Fruit fly (Drosophila melanogaster) whole organism, prepupa: ENCODE data around the gene Awh.

ENCODE experiments used
- CG11294 ChIP-seq: fragments of 200-800 bp; sonication (Bioruptor generic); IDR thresholded peaks from 2 replicates; pipeline ENCODE4 v1.3.6; 2022; ENCODE audit warnings: missing biosample characterization, missing genetic modification characterization
- CG15336 ChIP-seq: fragments of 200-800 bp; sonication (Bioruptor generic); IDR thresholded peaks from 2 replicates; pipeline ENCODE4 v1.3.6; 2022; ENCODE audit warnings: missing biosample characterization, missing genetic modification characterization
- CG1621 ChIP-seq: fragments of 200-800 bp; sonication (Bioruptor generic); optimal IDR thresholded peaks from 3 replicates; lab custom pipeline; 2018; ENCODE audit warnings: missing biosample characterization, mild to moderate bottlenecking, missing genetic modification characterization
- CG31627 ChIP-seq: fragments of 200-800 bp; sonication (Bioruptor generic); optimal IDR thresholded peaks from 3 replicates; lab custom pipeline; 2016; ENCODE audit warnings: missing biosample characterization, missing genetic modification characterization
- CG4318 ChIP-seq: fragments of 200-800 bp; sonication (Bioruptor generic); optimal IDR thresholded peaks from 3 replicates; lab custom pipeline; 2017; ENCODE audit warnings: missing biosample characterization, mild to moderate bottlenecking, missing genetic modification characterization
- CG6163 ChIP-seq: fragments of 200-800 bp; sonication (Bioruptor generic); IDR thresholded peaks from 3 replicates; pipeline ENCODE4 v1.3.6; 2022; ENCODE audit warnings: missing biosample characterization, missing genetic modification characterization
- CG6276 ChIP-seq: fragments of 200-800 bp; sonication (Bioruptor generic); optimal IDR thresholded peaks from 2 replicates; lab custom pipeline; 2017; ENCODE audit warnings: missing biosample characterization, mild to moderate bottlenecking, missing genetic modification characterization
- CG6792 ChIP-seq: fragments of 200-800 bp; sonication (Bioruptor generic); optimal IDR thresholded peaks from 3 replicates; lab custom pipeline; 2016; ENCODE audit warnings: missing biosample characterization, missing genetic modification characterization
- CG6854 ChIP-seq: fragments of 200-800 bp; sonication (Bioruptor generic); optimal IDR thresholded peaks from 2 replicates; lab custom pipeline; 2017; ENCODE audit warnings: missing biosample characterization, mild to moderate bottlenecking, missing genetic modification characterization
- CG8319 ChIP-seq: fragments of 200-800 bp; sonication (Bioruptor generic); optimal IDR thresholded peaks from 3 replicates; lab custom pipeline; 2016; ENCODE audit warnings: missing biosample characterization, missing genetic modification characterization
- CG8632 ChIP-seq: fragments of 200-800 bp; sonication (Bioruptor generic); optimal IDR thresholded peaks from 3 replicates; lab custom pipeline; 2016; ENCODE audit warnings: missing biosample characterization, missing genetic modification characterization
- CG9139 ChIP-seq: fragments of 200-800 bp; sonication (Bioruptor generic); optimal IDR thresholded peaks from 3 replicates; lab custom pipeline; 2017; ENCODE audit warnings: missing biosample characterization, mild to moderate bottlenecking, missing genetic modification characterization
- Ets21C ChIP-seq: fragments of 200-800 bp; sonication (Bioruptor generic); optimal IDR thresholded peaks from 3 replicates; lab custom pipeline; 2016; ENCODE audit warnings: missing biosample characterization, missing genetic modification characterization
- Hr4 ChIP-seq: fragments of 200-800 bp; sonication (Bioruptor generic); optimal IDR thresholded peaks from 3 replicates; lab custom pipeline; 2016; ENCODE audit warnings: missing biosample characterization, missing genetic modification characterization
- Lpt ChIP-seq: fragments of 200-800 bp; sonication (Bioruptor generic); optimal IDR thresholded peaks from 3 replicates; lab custom pipeline; 2016; ENCODE audit warnings: missing biosample characterization, missing genetic modification characterization
- Sox14 ChIP-seq: fragments of 200-800 bp; sonication (Bioruptor generic); optimal IDR thresholded peaks from 3 replicates; lab custom pipeline; 2016; ENCODE audit warnings: missing biosample characterization, missing genetic modification characterization
- cyc ChIP-seq: fragments of 200-800 bp; sonication (Bioruptor generic); optimal IDR thresholded peaks from 3 replicates; lab custom pipeline; 2016; ENCODE audit warnings: missing biosample characterization, missing genetic modification characterization
- dac ChIP-seq: fragments of 200-800 bp; sonication (Bioruptor generic); optimal IDR thresholded peaks from 2 replicates; lab custom pipeline; 2017; ENCODE audit warnings: missing biosample characterization, mild to moderate bottlenecking, missing genetic modification characterization
- eg ChIP-seq: fragments of 200-800 bp; sonication (Bioruptor generic); IDR thresholded peaks from 3 replicates; pipeline ENCODE4 v1.3.6; 2022; ENCODE audit warnings: missing biosample characterization, missing genetic modification characterization
- esn ChIP-seq: fragments of 200-800 bp; sonication (Bioruptor generic); optimal IDR thresholded peaks from 2 replicates; lab custom pipeline; 2016; ENCODE audit warnings: missing biosample characterization, mild to moderate bottlenecking, missing genetic modification characterization, moderate library complexity
- fd85E ChIP-seq: fragments of 200-800 bp; sonication (Bioruptor generic); optimal IDR thresholded peaks from 3 replicates; lab custom pipeline; 2016; ENCODE audit warnings: missing biosample characterization, missing genetic modification characterization
- fkh ChIP-seq: fragments of 200-800 bp; sonication (Bioruptor generic); optimal IDR thresholded peaks from 3 replicates; lab custom pipeline; 2017; ENCODE audit warnings: missing biosample characterization, mild to moderate bottlenecking, missing genetic modification characterization, moderate library complexity
- lz ChIP-seq: fragments of 200-800 bp; sonication (Bioruptor generic); optimal IDR thresholded peaks from 3 replicates; lab custom pipeline; 2016; ENCODE audit warnings: missing biosample characterization, missing genetic modification characterization
- net ChIP-seq: fragments of 200-800 bp; sonication (Bioruptor generic); optimal IDR thresholded peaks from 3 replicates; lab custom pipeline; 2016; ENCODE audit warnings: missing biosample characterization, missing genetic modification characterization
- pdm3 ChIP-seq: fragments of 200-800 bp; sonication (Bioruptor generic); optimal IDR thresholded peaks from 3 replicates; lab custom pipeline; 2016; ENCODE audit warnings: missing biosample characterization, missing genetic modification characterization
- spab ChIP-seq: fragments of 200-800 bp; sonication (Bioruptor generic); optimal IDR thresholded peaks from 2 replicates; lab custom pipeline; 2017; ENCODE audit warnings: missing biosample characterization, mild to moderate bottlenecking, missing genetic modification characterization, missing genetic modification reagents
- ss ChIP-seq, 2 experiments: fragments of 200-800 bp; sonication (Bioruptor generic); optimal IDR thresholded peaks; 2 replicates in 1 of 2; 3 replicates in 1 of 2; lab custom pipeline; 2017 to 2018; ENCODE audit warnings: mild to moderate bottlenecking in 2 of 2, missing biosample characterization in 2 of 2, missing genetic modification characterization in 2 of 2, moderate library complexity in 1 of 2
- vri ChIP-seq: fragments of 200-800 bp; sonication (Bioruptor generic); optimal IDR thresholded peaks from 3 replicates; lab custom pipeline; 2016; ENCODE audit warnings: missing biosample characterization, mild to moderate bottlenecking, missing genetic modification characterization

The Awh gene

DNA sequence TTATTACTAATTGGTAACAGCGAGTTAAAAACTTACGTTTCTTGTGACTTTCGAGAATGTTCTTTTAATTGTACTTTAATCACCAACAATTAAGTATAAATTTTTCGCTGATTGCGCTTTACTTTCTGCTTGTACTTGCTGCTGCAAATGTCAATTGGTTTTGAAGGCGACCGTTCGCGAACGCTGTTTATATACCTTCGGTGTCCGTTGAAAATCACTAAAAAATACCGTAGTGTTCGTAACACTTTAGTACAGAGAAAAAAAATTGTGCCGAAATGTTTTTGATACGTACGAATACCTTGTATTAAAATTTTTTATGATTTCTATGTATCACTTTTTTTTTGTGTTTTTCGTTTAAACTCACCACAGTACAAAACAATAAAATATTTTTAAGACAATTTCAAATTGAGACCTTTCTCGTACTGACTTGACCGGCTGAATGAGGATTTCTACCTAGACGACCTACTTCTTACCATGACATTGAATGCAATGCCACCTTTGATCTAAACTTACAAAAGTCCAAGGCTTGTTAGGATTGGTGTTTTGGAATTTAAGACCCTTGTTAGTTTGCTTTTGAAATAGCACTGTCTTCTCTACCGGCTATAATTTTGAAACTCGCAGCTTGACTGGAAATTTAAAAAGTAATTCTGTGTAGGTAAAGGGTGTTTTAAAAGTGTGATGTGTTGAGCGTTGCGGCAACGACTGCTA, 56.6 kb downstream of the Awh start, which contains the start of gene Ubi-p63E (continued):
- no peak for TF ChIP-seq CG11294 (GFP tag; lab: Robert Waterston, UW)
- no peak for TF ChIP-seq fkh (GFP tag; lab: Kevin White, UChicago)
- TF ChIP-seq CG6854 = peak; percentile 29
- peak; percentile 57 for TF ChIP-seq vri
- no peak for TF ChIP-seq eg (GFP tag; lab: Robert Waterston, UW)
- peak; percentile 30 for TF ChIP-seq CG8319 (GFP tag; lab: Kevin White, UChicago)
- TF ChIP-seq CG6276 (GFP tag; lab: Kevin White, UChicago) = peak; percentile 50
- peak; percentile 65 for TF ChIP-seq net (GFP tag; lab: Kevin White, UChicago)
- TF ChIP-seq CG15336 = no peak
- peak; percentile 56 for TF ChIP-seq CG4318 (GFP tag; lab: Kevin White, UChicago)
- TF ChIP-seq CG1621 (tag; lab: Kevin White, UChicago) = peak; percentile 26
- peak; percentile 51 for TF ChIP-seq spab
- TF ChIP-seq ss (GFP tag; optimal IDR thresholded peaks at IDR 0.05; lab: Kevin White, UChicago) = peak in 1 of 2 experiments; percentile 32
- TF ChIP-seq Lpt (GFP tag; lab: Kevin White, UChicago) = peak; percentile 31

DNA sequence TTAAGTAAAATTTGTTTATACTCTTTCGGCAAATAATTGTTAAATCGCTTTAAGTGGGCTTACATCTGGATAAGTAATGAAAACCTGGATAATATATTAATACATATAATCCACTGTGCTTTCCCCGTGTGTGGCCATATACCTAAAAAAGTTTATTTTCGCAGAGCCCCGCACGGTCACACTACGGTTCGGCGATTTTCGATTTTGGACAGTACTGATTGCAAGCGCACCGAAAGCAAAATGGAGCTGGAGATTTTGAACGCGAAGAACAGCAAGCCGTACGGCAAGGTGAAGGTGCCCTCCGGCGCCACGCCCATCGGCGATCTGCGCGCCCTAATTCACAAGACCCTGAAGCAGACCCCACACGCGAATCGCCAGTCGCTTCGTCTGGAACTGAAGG, 57.3 kb downstream of the Awh start, which contains the start of gene Sc2:
TSS of gene Sc2 (plus strand) at position 192 of the 400 bp plus-strand sequence.
- peak; percentile 41; the same call in 1 of the 3 replicates for TF ChIP-seq CG6163 (GFP tag; lab: Robert Waterston, UW)
- no peak for TF ChIP-seq CG9139 (GFP tag; lab: Kevin White, UChicago)
- TF ChIP-seq Sox14 = no peak

DNA sequence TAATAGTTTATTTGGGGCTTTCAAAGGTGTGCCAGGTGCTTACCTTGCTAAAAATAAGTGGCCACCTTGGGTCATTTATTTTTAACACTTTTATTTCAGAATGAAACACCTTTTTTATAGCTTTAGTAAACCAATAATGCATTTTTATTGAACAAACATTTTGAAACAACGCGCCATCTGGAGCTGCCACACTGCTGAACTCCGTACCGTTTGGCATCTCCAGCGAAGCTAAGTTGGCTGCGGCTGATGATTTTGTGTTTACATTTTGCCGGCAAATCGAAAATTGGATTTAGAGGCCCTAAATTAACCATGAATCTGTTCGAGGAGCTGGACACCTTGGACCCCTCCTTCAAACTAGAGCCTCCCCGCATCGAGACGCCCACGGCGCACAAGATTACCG, 59.1 kb downstream of the Awh start, which contains the start of gene ida:
TSS of gene ida (plus strand) at position 234 of the 400 bp plus-strand sequence.
- TF ChIP-seq fkh (GFP tag; lab: Kevin White, UChicago) (peak; percentile 93), esn (peak; percentile 18), CG9139 (GFP tag; lab: Kevin White, UChicago) (no peak)
- TF ChIP-seq, all 60 proteins: peak for 2

DNA sequence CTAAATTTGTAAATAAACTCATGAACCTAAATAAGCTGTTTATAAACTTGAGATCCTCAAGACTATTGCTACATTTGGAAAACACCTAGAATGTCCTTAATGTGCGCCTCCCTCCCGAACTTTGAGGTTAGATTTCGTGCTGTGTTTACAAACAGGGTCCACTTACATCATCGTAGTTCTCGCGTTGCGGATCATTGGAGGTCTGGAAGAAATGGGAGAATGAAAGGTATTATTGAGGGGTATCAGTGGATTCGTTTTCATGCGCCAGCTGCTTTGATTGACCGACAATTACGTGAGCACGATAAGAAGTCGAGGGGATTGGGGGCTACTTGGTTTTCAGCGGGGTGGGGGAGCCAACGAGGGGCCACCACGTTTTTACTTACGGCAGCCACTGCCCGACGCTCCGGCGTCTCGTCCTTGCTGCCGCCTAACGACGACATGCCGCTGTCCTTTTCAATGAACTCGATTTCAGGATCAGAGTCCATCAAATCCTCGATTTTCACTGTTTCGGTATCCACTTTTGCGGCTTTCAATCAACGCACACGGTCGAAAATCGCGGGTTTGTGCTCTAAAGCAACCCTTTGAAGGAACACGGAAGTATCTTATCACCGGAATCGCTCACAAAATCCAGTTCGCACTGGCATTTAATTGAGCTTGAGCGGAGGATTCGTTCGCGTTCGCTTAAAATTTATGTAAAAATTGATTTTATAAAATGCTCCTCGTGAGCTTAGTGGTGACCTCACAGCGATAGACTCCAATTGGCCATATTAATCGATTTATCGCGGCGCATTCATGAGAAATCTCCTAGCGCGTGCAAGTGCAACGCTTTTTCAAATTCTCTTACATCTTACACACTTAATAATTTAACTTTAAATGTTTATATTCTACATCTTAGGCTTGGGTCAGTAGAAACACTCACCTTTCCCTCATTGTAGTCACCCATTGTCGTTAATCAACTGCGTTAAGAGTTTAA, 63.1 kb downstream of the Awh start:
- no peak for TF ChIP-seq CG9139 (GFP tag; lab: Kevin White, UChicago)
- TF ChIP-seq vri = peak; percentile 81

DNA sequence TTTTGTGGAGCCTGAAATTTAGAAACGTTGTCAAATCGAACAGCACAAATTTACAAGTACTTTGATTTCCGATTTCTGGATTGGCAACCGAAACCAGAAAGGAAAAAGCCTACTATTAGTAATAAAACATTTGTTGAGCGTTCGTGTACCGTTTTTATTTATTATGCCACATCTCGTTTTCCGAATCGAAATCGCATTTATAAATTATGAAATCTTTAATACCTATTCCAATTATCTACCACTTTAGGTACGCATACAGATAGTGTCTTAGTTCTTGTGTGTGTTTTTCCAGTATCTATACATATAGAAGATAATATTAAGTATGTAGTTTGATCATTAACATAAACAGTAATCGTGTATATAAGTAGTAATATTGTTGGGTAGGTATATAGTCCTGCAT, 63.8 kb downstream of the Awh start, which contains the start of gene mge:
TSS of gene mge (minus strand) at position 101 of the 400 bp plus-strand sequence.
- TF ChIP-seq CG1621 (tag; lab: Kevin White, UChicago) = no peak
- no peak for TF ChIP-seq fd85E (GFP tag; lab: Kevin White, UChicago)
- no peak for TF ChIP-seq CG8632 (GFP tag; lab: Kevin White, UChicago)
- no peak for TF ChIP-seq dac (GFP tag; lab: Kevin White, UChicago)
- no peak for TF ChIP-seq spab
- TF ChIP-seq CG31627 (GFP tag; lab: Kevin White, UChicago) = no peak
- no peak for TF ChIP-seq CG6792 (GFP tag; lab: Kevin White, UChicago)
- TF ChIP-seq cyc (GFP tag; lab: Kevin White, UChicago) = no peak
- no peak for TF ChIP-seq pdm3
- no peak for TF ChIP-seq Ets21C (GFP tag; lab: Kevin White, UChicago)
- no peak for TF ChIP-seq lz (GFP tag; lab: Kevin White, UChicago)
- no peak for TF ChIP-seq Hr4 (GFP tag; lab: Kevin White, UChicago)
